Fruit fly (Drosophila melanogaster): ENCODE data around the gene CG13284.

DNA sequence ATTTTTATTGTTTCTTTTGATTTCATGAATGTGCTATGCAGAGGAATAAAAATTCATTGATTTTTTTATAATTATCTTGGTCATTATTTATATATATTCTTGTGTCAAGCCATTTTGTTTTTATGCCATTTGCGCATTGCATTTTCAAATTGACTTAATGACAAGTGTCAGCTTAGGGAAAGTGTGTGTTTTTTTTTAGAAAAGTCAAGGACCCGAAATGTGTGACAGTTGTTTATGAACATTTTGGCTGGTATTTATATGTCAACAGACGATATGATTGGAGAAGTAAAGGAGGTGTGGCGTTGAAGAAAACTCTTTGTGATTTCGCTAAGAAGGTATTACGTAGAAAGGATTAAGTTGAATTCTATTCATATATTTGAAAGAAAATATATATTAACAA, 10.8 kb downstream of the CG13284 start, which contains the start of the genes SclA and SclB:
- TF ChIP-seq CG34406 (GFP tag; optimal IDR thresholded peaks at IDR 0.05) (no peak), Hr39 (GFP tag; optimal IDR thresholded peaks at IDR 0.05) (no peak), Lpt (GFP tag; optimal IDR thresholded peaks at IDR 0.05) (no peak), Ets21C (GFP tag; optimal IDR thresholded peaks at IDR 0.05) (no peak), CG6808 (GFP tag; optimal IDR thresholded peaks at IDR 0.05) (no peak), topi (GFP tag; optimal IDR thresholded peaks at IDR 0.05) (no peak), acj6 (GFP tag; optimal IDR thresholded peaks at IDR 0.05) (no peak), Blimp-1 (GFP tag; optimal IDR thresholded peaks at IDR 0.05) (no peak), CG6276 (GFP tag; optimal IDR thresholded peaks at IDR 0.05) (no peak), fd59A (GFP tag; optimal IDR thresholded peaks at IDR 0.05) (no peak)
